Worm (Caenorhabditis elegans) whole organism, late embryonic: Measurements from ENCODE around the gene wdr-5.1.

Experiments used
- ama-1 ChIP-seq: fragments of 150-350 bp; optimal IDR thresholded peaks from 2 replicates; lab custom pipeline; 2014
- ceh-14 ChIP-seq: sonication (generic microtip); optimal IDR thresholded peaks from 2 replicates; lab custom pipeline; 2016; ENCODE audit warnings: missing genotype, missing genetic modification characterization, missing compliant biosample characterization
- dve-1 ChIP-seq: sonication (generic microtip); optimal IDR thresholded peaks from 2 replicates; lab custom pipeline; 2017; ENCODE audit warnings: antibody characterized with exemption, mild to moderate bottlenecking, missing genetic modification characterization, missing compliant biosample characterization
- ets-4 ChIP-seq: sonication (generic microtip); optimal IDR thresholded peaks from 2 replicates; lab custom pipeline; 2016; ENCODE audit warnings: missing genetic modification characterization, missing compliant biosample characterization
- madf-2 ChIP-seq: sonication (generic microtip); optimal IDR thresholded peaks from 2 replicates; lab custom pipeline; 2017; ENCODE audit warnings: missing genetic modification characterization, missing compliant biosample characterization
- pqm-1 ChIP-seq: sonication (generic microtip); optimal IDR thresholded peaks from 2 replicates; lab custom pipeline; 2016; ENCODE audit warnings: missing genetic modification characterization, missing compliant biosample characterization

ce11 chrIII:3729520-3729919 lies 24.4 kb downstream of the wdr-5.1 start, which contains the start of gene F34D10.9:
- TF ChIP-seq ets-4 (no peak), pqm-1 (tag; lab: Kevin White, UChicago) (no peak), madf-2 (tag; lab: Kevin White, UChicago) (no peak), ama-1 (lab: Kevin White, UChicago) (no peak), ceh-14 (tag; lab: Kevin White, UChicago) (no peak), dve-1 (tag; lab: Kevin White, UChicago) (no peak)
